Fruit fly (Drosophila melanogaster) ovary, adult (tissue): ENCODE results near the gene Burs.

Source experiments
- CG17801 ChIP-seq: fragments of 200-800 bp; optimal IDR thresholded peaks from 2 replicates; lab custom pipeline; 2019; ENCODE audit warnings: missing biosample characterization, mild to moderate bottlenecking, missing genetic modification characterization, moderate library complexity; ENCODE audit not compliant: partially characterized antibody

Burs gene

dm6 chr3R:21748954-21749920 is 20.1 kb upstream of the Burs start, which contains the start of gene CG31233:
TSS of gene CG31233 (plus strand) at chr3R:21749853.
- TF ChIP-seq CG17801: no peak

- no peak for TF ChIP-seq CG17801
Observed at dm6 chr3R:21753099-21753498, 16.2 kb upstream of the Burs start.

dm6 chr3R:21753974-21754373 is 15.3 kb upstream of the Burs start, which contains the start of gene CG31198:
TSS of gene CG31198 (plus strand) at chr3R:21754324.
- TF ChIP-seq CG17801: no peak

dm6 chr3R:21757550-21757949 is 11.8 kb upstream of the Burs start:
- no peak for TF ChIP-seq CG17801

dm6 chr3R:21758145-21758856 is 11.0 kb upstream of the Burs start, which contains the start of gene CG42335:
TSS of gene CG42335 (plus strand) at chr3R:21758764.
- no peak for TF ChIP-seq CG17801

- TF ChIP-seq CG17801: no peak
Observed at dm6 chr3R:21775766-21776165, 6.4 kb downstream of the Burs start, which contains the start of the genes GABA-B-R2 and CG6800. TSS of gene GABA-B-R2 (minus strand) at chr3R:21775840. TSS of gene CG6800 (plus strand) at chr3R:21776138.

dm6 chr3R:21777660-21778059 is 8.3 kb downstream of the Burs start, which contains the start of gene Polr1H:
TSS of gene Polr1H (minus strand) at chr3R:21777847.
- TF ChIP-seq CG17801: no peak

- TF ChIP-seq CG17801: no peak
Observed at dm6 chr3R:21780086-21780485, 10.8 kb downstream of the Burs start.

- no peak for TF ChIP-seq CG17801
Observed at dm6 chr3R:21781448-21781847, 12.1 kb downstream of the Burs start.

- TF ChIP-seq CG17801: no peak
Observed at dm6 chr3R:21782295-21782922, 13.1 kb downstream of the Burs start, which contains the start of gene tsl. TSS of gene tsl (minus strand) at chr3R:21782536.

- no peak for TF ChIP-seq CG17801
Observed at dm6 chr3R:21790392-21790791, 21.1 kb downstream of the Burs start.

- no peak for TF ChIP-seq CG17801
Observed at dm6 chr3R:21793760-21794159, 24.4 kb downstream of the Burs start.

dm6 chr3R:21807264-21807663 is 37.9 kb downstream of the Burs start:
- TF ChIP-seq CG17801: no peak

- TF ChIP-seq CG17801: no peak
Observed at dm6 chr3R:21808622-21809347, 39.5 kb downstream of the Burs start.
